Worm (Caenorhabditis elegans) whole organism, L2 larva: ENCODE measurements around the gene glr-1.

Experiments used
- blmp-1 ChIP-seq: sonication (generic microtip); optimal IDR thresholded peaks from 2 replicates; lab custom pipeline; 2017; ENCODE audit warnings: missing genetic modification characterization, mild to moderate bottlenecking, missing compliant biosample characterization, antibody characterized with exemption, moderate library complexity; ENCODE audit not compliant: insufficient read depth
- nhr-23 ChIP-seq: fragments of 150-350 bp; optimal IDR thresholded peaks from 2 replicates; lab custom pipeline; 2014; ENCODE audit warnings: missing biosample characterization, missing genetic modification reagents, missing genetic modification characterization
- nhr-77 ChIP-seq: fragments of 150-350 bp; optimal IDR thresholded peaks from 2 replicates; lab custom pipeline; 2014; ENCODE audit warnings: missing biosample characterization, missing genetic modification characterization
- snpc-4 ChIP-seq: fragments of 150-350 bp; optimal IDR thresholded peaks from 2 replicates; lab custom pipeline; 2014; ENCODE audit warnings: missing biosample characterization, missing genetic modification characterization
- ztf-11 ChIP-seq: sonication (generic microtip); optimal IDR thresholded peaks from 2 replicates; lab custom pipeline; 2017; ENCODE audit warnings: missing biosample characterization, missing genetic modification characterization

ce11 chrIII:8577534-8577933 lies 10.9 kb downstream of the glr-1 start:
- TF ChIP-seq nhr-77 (no peak), ztf-11 (tag; lab: Kevin White, UChicago) (no peak), blmp-1 (tag; lab: Kevin White, UChicago) (no peak), nhr-23 (tag; lab: Kevin White, UChicago) (no peak), snpc-4 (tag; lab: Kevin White, UChicago) (no peak)
